Worm (Caenorhabditis elegans): ENCODE data around the gene gst-2.

gst-2 gene

ce11 chrIV:10148938-10149337, 7.1 kb upstream of the gst-2 start, which contains the start of gene pigs-1:
TSS of gene pigs-1 (minus strand) at chrIV:10149038.
- no peak for TF ChIP-seq mxl-3 (GFP tag; optimal IDR thresholded peaks at IDR 0.05)
- no peak for TF ChIP-seq nhr-6 (tag; optimal IDR thresholded peaks at IDR 0.05)
- TF ChIP-seq daf-19 (GFP tag; conservative IDR thresholded peaks at IDR 0.05): no peak
- no peak for TF ChIP-seq pha-4 (GFP tag; IDR thresholded peaks at IDR 0.05)
- no peak for TF ChIP-seq pha-4 (tag; optimal IDR thresholded peaks at IDR 0.05)
- no peak for TF ChIP-seq daf-8 (GFP tag; IDR thresholded peaks at IDR 0.05)
- no peak for TF ChIP-seq F26F4.8 (GFP tag; conservative IDR thresholded peaks at IDR 0.05)
- no peak for TF ChIP-seq lin-38 (GFP tag; IDR thresholded peaks at IDR 0.05)
- TF ChIP-seq lin-29 (GFP tag; IDR thresholded peaks at IDR 0.05): no peak
- no peak for TF ChIP-seq zfp-2 (tag; optimal IDR thresholded peaks at IDR 0.05)
- no peak for TF ChIP-seq mxl-2 (GFP tag; conservative IDR thresholded peaks at IDR 0.05)
- no peak for TF ChIP-seq skn-1 (tag; optimal IDR thresholded peaks at IDR 0.05)
- TF ChIP-seq ceh-62 (tag; optimal IDR thresholded peaks at IDR 0.05): no peak
- no peak for TF ChIP-seq madf-9 (GFP tag; conservative IDR thresholded peaks at IDR 0.05)
- TF ChIP-seq mes-2 (tag; optimal IDR thresholded peaks at IDR 0.05; ENCODE audit: poor library complexity, severe bottlenecking): no peak
- no peak for TF ChIP-seq ceh-20 (GFP tag; IDR thresholded peaks at IDR 0.05)
- no peak for TF ChIP-seq R02D3.7 (tag; optimal IDR thresholded peaks at IDR 0.05)
- no peak for TF ChIP-seq dmd-8 (GFP tag; IDR thresholded peaks at IDR 0.05)

ce11 chrIV:10146885-10147284, 5.0 kb upstream of the gst-2 start, which contains the start of gene T14G10.8:
TSS of gene T14G10.8 (minus strand) at chrIV:10146985.
- TF ChIP-seq nhr-41 (GFP tag; IDR thresholded peaks at IDR 0.05) (no peak), nhr-6 (tag; optimal IDR thresholded peaks at IDR 0.05) (no peak), egl-27 (tag; optimal IDR thresholded peaks at IDR 0.05) (no peak), php-3 (GFP tag; IDR thresholded peaks at IDR 0.05) (no peak), nhr-10 (tag; optimal IDR thresholded peaks at IDR 0.05) (no peak), madf-5 (GFP tag; IDR thresholded peaks at IDR 0.05) (no peak), rbr-2 (tag; optimal IDR thresholded peaks at IDR 0.05) (no peak), F37D6.2 (tag; optimal IDR thresholded peaks at IDR 0.05) (no peak), daf-12 (tag; optimal IDR thresholded peaks at IDR 0.05) (no peak), dmd-6 (GFP tag; IDR thresholded peaks at IDR 0.05) (no peak), ctbp-1 (GFP tag; IDR thresholded peaks at IDR 0.05) (no peak), ceh-62 (tag; optimal IDR thresholded peaks at IDR 0.05) (no peak), D1046.2 (GFP tag; IDR thresholded peaks at IDR 0.05) (no peak), nhr-48 (tag; optimal IDR thresholded peaks at IDR 0.05) (no peak), F26F4.8 (GFP tag; conservative IDR thresholded peaks at IDR 0.05) (no peak), mdt-29 (GFP tag; IDR thresholded peaks at IDR 0.05) (no peak), ceh-32 (tag; optimal IDR thresholded peaks at IDR 0.05; ENCODE audit: poor library complexity) (no peak), ZK546.5 (tag; optimal IDR thresholded peaks at IDR 0.05) (no peak)

ce11 chrIV:10144909-10145308, 3.0 kb upstream of the gst-2 start:
- TF ChIP-seq duxl-1 (tag; optimal IDR thresholded peaks at IDR 0.05; ENCODE audit: poor library complexity) (no peak), madf-9 (GFP tag; conservative IDR thresholded peaks at IDR 0.05) (no peak), Y5F2A.4 (GFP tag; optimal IDR thresholded peaks at IDR 0.05) (no peak), sdz-12 (GFP tag; optimal IDR thresholded peaks at IDR 0.05) (no peak), mdl-1 (tag; optimal IDR thresholded peaks at IDR 0.05) (no peak), unc-62 (GFP tag; optimal IDR thresholded peaks at IDR 0.05 in 1 of 2) (peak in 1 of 2 experiments; percentile 9), unc-62 (tag; optimal IDR thresholded peaks at IDR 0.05) (no peak), nhr-25 (tag; optimal IDR thresholded peaks at IDR 0.05; ENCODE audit: borderline replicate concordance, insufficient read depth) (no peak)

Data from whole organism, L4 larva.